Worm (Caenorhabditis elegans): ENCODE measurements around the gene pigg-1.
A peak's percentile ranks its signal among the peaks of the same experiment; 100 is the strongest.

pigg-1 gene

ce11 chrII:8554568-8554967, 45.5 kb downstream of the pigg-1 start:
- TF ChIP-seq unc-120 (tag; optimal IDR thresholded peaks at IDR 0.05; ENCODE audit: poor library complexity, severe bottlenecking) (no peak), M03D4.4 (tag; optimal IDR thresholded peaks at IDR 0.05) (no peak), elt-1 (tag; optimal IDR thresholded peaks at IDR 0.05; ENCODE audit: borderline replicate concordance, insufficient read depth) (no peak), bed-3 (GFP tag; optimal IDR thresholded peaks at IDR 0.05) (no peak), nhr-237 (tag; optimal IDR thresholded peaks at IDR 0.05) (no peak)

DNA sequence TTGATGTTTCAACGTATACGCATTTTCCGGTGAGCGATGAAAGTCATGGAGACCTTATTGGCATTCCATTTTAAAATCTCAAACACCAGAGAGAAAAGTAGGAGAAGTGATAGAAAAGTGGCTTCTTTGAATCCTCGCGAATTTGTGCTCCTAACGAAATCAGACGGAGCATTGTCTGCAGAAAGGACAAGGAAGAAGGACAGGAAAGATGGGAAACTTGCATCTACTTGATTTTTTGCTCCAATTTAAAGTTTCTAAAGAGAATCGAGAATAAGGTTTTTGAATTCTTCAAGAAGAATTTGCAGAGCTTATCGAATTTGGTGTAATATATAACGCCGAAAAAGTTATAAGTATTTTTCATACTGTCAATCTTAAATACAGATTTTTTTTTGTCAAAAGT, 49.0 kb downstream of the pigg-1 start:
- TF ChIP-seq ces-1 (GFP tag; optimal IDR thresholded peaks at IDR 0.05) (peak; percentile 73), sem-2 (GFP tag; optimal IDR thresholded peaks at IDR 0.05) (no peak)

ce11 chrII:8546975-8547374, 53.1 kb downstream of the pigg-1 start:
- peak; percentile 91 for TF ChIP-seq unc-39 (tag; optimal IDR thresholded peaks at IDR 0.05)
- no peak for TF ChIP-seq mab-5 (tag; optimal IDR thresholded peaks at IDR 0.05)
- TF ChIP-seq mep-1 (tag; optimal IDR thresholded peaks at IDR 0.05), result peak; percentile 27
- peak; percentile 80 for TF ChIP-seq pha-4 (tag; optimal IDR thresholded peaks at IDR 0.05)
- TF ChIP-seq nhr-76 (tag; optimal IDR thresholded peaks at IDR 0.05), result no peak
- TF ChIP-seq blmp-1 (tag; optimal IDR thresholded peaks at IDR 0.05), result no peak
- peak; percentile 74 for TF ChIP-seq hlh-1 (tag; optimal IDR thresholded peaks at IDR 0.05)
- peak; percentile 96 for TF ChIP-seq ceh-83 (GFP tag; optimal IDR thresholded peaks at IDR 0.05)
- TF ChIP-seq elt-1 (tag; optimal IDR thresholded peaks at IDR 0.05; ENCODE audit: borderline replicate concordance, insufficient read depth), result no peak
- no peak for TF ChIP-seq drap-1 (GFP tag; optimal IDR thresholded peaks at IDR 0.05)
- TF ChIP-seq ces-1 (GFP tag; optimal IDR thresholded peaks at IDR 0.05), result no peak
- TF ChIP-seq bed-3 (GFP tag; optimal IDR thresholded peaks at IDR 0.05), result peak; percentile 84
- peak; percentile 17 for TF ChIP-seq lsy-2 (tag; optimal IDR thresholded peaks at IDR 0.05)
- TF ChIP-seq tbx-8 (GFP tag; optimal IDR thresholded peaks at IDR 0.05), result peak; percentile 84
- peak; percentile 90 for TF ChIP-seq mls-2 (tag; optimal IDR thresholded peaks at IDR 0.05)
- peak; percentile 85 for TF ChIP-seq ceh-43 (GFP tag; optimal IDR thresholded peaks at IDR 0.05)
- no peak for TF ChIP-seq snpc-4 (tag; optimal IDR thresholded peaks at IDR 0.05)
- TF ChIP-seq ham-2 (GFP tag; optimal IDR thresholded peaks at IDR 0.05), result peak; percentile 89
- TF ChIP-seq unc-62 (GFP tag; optimal IDR thresholded peaks at IDR 0.05), result peak; percentile 57
- peak; percentile 90 for TF ChIP-seq M03D4.4 (tag; optimal IDR thresholded peaks at IDR 0.05)
- TF ChIP-seq sem-2 (GFP tag; optimal IDR thresholded peaks at IDR 0.05), result peak; percentile 81
- TF ChIP-seq nhr-2 (tag; optimal IDR thresholded peaks at IDR 0.05), result no peak
- no peak for TF ChIP-seq ceh-39 (tag; optimal IDR thresholded peaks at IDR 0.05)
- no peak for TF ChIP-seq zip-8 (tag; optimal IDR thresholded peaks at IDR 0.05)
- no peak for TF ChIP-seq elt-3 (tag; optimal IDR thresholded peaks at IDR 0.05)
- no peak for TF ChIP-seq nhr-12 (tag; optimal IDR thresholded peaks at IDR 0.05)
- peak; percentile 29 for TF ChIP-seq ztf-11 (tag; optimal IDR thresholded peaks at IDR 0.05)
- TF ChIP-seq flh-1 (GFP tag; optimal IDR thresholded peaks at IDR 0.05), result peak; percentile 72
- peak; percentile 86 for TF ChIP-seq lin-32 (GFP tag; optimal IDR thresholded peaks at IDR 0.05)
- TF ChIP-seq nhr-28 (tag; optimal IDR thresholded peaks at IDR 0.05), result peak; percentile 37
- TF ChIP-seq unc-120 (tag; optimal IDR thresholded peaks at IDR 0.05; ENCODE audit: poor library complexity, severe bottlenecking), result peak; percentile 68
- peak; percentile 94 for TF ChIP-seq cnd-1 (tag; optimal IDR thresholded peaks at IDR 0.05)
- TF ChIP-seq sptf-1 (tag; optimal IDR thresholded peaks at IDR 0.05), result no peak
- no peak for TF ChIP-seq nhr-237 (tag; optimal IDR thresholded peaks at IDR 0.05)
- TF ChIP-seq lin-13 (tag; optimal IDR thresholded peaks at IDR 0.05), result no peak

All from whole organism, mixed stage, embryonic.